Worm (Caenorhabditis elegans): ENCODE measurements around the gene ram-5.

Gene ram-5

DNA sequence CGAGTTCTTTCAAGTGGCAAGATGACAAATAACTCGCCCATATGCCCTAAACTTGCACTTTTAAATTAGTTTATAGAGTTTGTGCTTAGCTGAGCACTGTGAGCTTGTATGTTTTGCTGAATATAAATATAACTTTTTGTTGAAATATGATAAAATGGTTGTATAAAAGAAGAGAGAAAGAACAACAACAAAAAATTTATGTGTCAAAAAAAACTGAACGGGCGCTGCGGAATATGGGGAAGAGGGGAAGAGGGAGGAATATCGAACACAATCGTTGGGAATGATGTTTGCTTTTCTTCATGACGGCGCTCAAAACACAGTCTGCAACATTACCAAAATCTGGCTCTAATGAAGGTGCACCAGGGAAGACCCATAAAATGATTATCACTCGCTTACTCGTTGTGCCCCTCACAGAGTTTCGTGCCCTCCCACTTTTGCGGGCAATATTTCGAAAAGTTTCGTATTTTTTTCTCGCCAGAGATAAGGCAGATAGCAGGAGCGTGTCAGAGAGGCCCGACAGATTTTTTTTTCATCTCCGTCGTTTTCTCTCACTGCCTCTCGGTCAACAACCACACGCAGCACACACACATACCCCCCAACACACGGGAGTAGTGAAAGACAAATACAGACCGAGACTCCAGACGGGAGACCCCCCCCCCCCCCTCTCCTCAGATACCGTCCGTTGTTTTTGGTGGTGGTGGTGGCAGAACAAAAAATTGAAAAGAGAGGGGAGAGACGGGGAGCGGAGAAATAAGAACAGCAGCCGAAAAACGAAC, 44.2 kb upstream of the ram-5 start (continued):
- TF ChIP-seq egl-27 (tag; optimal IDR thresholded peaks at IDR 0.05) (peak; percentile 30 to 51), ets-5 (GFP tag; IDR thresholded peaks at IDR 0.05) (no peak), pag-3 (tag; optimal IDR thresholded peaks at IDR 0.05; ENCODE audit: borderline replicate concordance, insufficient read depth) (peak; percentile 15)

- TF ChIP-seq sup-37 (GFP tag; optimal IDR thresholded peaks at IDR 0.05) (no peak), unc-30 (tag; optimal IDR thresholded peaks at IDR 0.05) (no peak), elt-3 (tag; optimal IDR thresholded peaks at IDR 0.05) (peak in 5 of 6 experiments; percentile 1 to 83 (median 44)), pax-3 (tag; optimal IDR thresholded peaks at IDR 0.05) (no peak), snpc-4 (tag; optimal IDR thresholded peaks at IDR 0.05) (no peak), nhr-84 (tag; optimal IDR thresholded peaks at IDR 0.05) (no peak), nhr-47 (tag; optimal IDR thresholded peaks at IDR 0.05) (peak; percentile 48), aha-1 (tag; optimal IDR thresholded peaks at IDR 0.05) (no peak), nhr-85 (tag) (peak; percentile 98), zip-4 (GFP tag; optimal IDR thresholded peaks at IDR 0.05) (no peak), nhr-237 (tag; optimal IDR thresholded peaks at IDR 0.05) (no peak), ceh-63 (GFP tag; optimal IDR thresholded peaks at IDR 0.05) (no peak), lin-13 (GFP tag; optimal IDR thresholded peaks at IDR 0.05) (peak; percentile 3), C16A3.4 (tag; optimal IDR thresholded peaks at IDR 0.05) (no peak), tbx-2 (tag; optimal IDR thresholded peaks at IDR 0.05) (peak; percentile 2), egl-27 (tag; optimal IDR thresholded peaks at IDR 0.05) (no peak), nhr-76 (tag; optimal IDR thresholded peaks at IDR 0.05) (no peak), sox-4 (tag; optimal IDR thresholded peaks at IDR 0.05) (no peak), fos-1 (tag; optimal IDR thresholded peaks at IDR 0.05) (no peak), irx-1 (tag; optimal IDR thresholded peaks at IDR 0.05) (no peak), nhr-77 (tag; optimal IDR thresholded peaks at IDR 0.05) (no peak), lin-39 (tag; optimal IDR thresholded peaks at IDR 0.05) (no peak), ceh-82 (tag; optimal IDR thresholded peaks at IDR 0.05) (no peak), F16B12.6 (tag; optimal IDR thresholded peaks at IDR 0.05) (no peak), lir-3 (tag; optimal IDR thresholded peaks at IDR 0.05; ENCODE audit: poor library complexity) (no peak), aly-2 (tag; optimal IDR thresholded peaks at IDR 0.05) (no peak), Y116A8C.19 (tag; optimal IDR thresholded peaks at IDR 0.05; ENCODE audit: borderline replicate concordance) (no peak), lin-15B (tag; optimal IDR thresholded peaks at IDR 0.05) (no peak), dsc-1 (tag; optimal IDR thresholded peaks at IDR 0.05) (no peak), alr-1 (tag; optimal IDR thresholded peaks at IDR 0.05; ENCODE audit: borderline replicate concordance) (no peak), unc-86 (tag; optimal IDR thresholded peaks at IDR 0.05) (no peak), fkh-10 (GFP tag; optimal IDR thresholded peaks at IDR 0.05) (no peak), grh-1 (GFP tag; IDR thresholded peaks at IDR 0.05) (peak; percentile 94), swsn-7 (tag; optimal IDR thresholded peaks at IDR 0.05) (no peak), sptf-1 (tag; optimal IDR thresholded peaks at IDR 0.05) (no peak), ama-1 (optimal IDR thresholded peaks at IDR 0.05) (no peak), nhr-20 (tag; optimal IDR thresholded peaks at IDR 0.05) (peak; percentile 82), ceh-88 (GFP tag; IDR thresholded peaks at IDR 0.05) (no peak), mab-9 (GFP tag; IDR thresholded peaks at IDR 0.05) (no peak), egl-13 (tag; optimal IDR thresholded peaks at IDR 0.05) (no peak), unc-98 (GFP tag; IDR thresholded peaks at IDR 0.05) (no peak), pag-3 (tag; optimal IDR thresholded peaks at IDR 0.05; ENCODE audit: borderline replicate concordance, insufficient read depth) (no peak), ztf-11 (tag; optimal IDR thresholded peaks at IDR 0.05) (no peak), dpl-1 (GFP tag; optimal IDR thresholded peaks at IDR 0.05) (no peak), hpl-2 (GFP tag; optimal IDR thresholded peaks at IDR 0.05) (no peak), hlh-4 (tag; optimal IDR thresholded peaks at IDR 0.05) (no peak), lin-35 (GFP tag; optimal IDR thresholded peaks at IDR 0.05) (peak; percentile 12 to 41), mdl-1 (tag; optimal IDR thresholded peaks at IDR 0.05) (peak in 1 of 2 experiments; percentile 55)
These were observed 42.0 kb upstream of the ram-5 start for ce11 chrX:14507992-14508391.

Measured in whole organism, L1 larva.